Worm (Caenorhabditis elegans) whole organism, L4/young adult: ENCODE data around the gene C31G12.1.

Experiments used
- W03F9.2 ChIP-seq: fragments of 150-350 bp; optimal IDR thresholded peaks from 2 replicates; lab custom pipeline; 2014; ENCODE audit warnings: missing biosample characterization, missing genetic modification characterization
- dao-5 ChIP-seq: sonication (generic microtip); optimal IDR thresholded peaks from 2 replicates; lab custom pipeline; 2016; ENCODE audit warnings: missing genotype, missing genetic modification characterization, moderate library complexity, missing compliant biosample characterization
- him-1 ChIP-seq: sonication (generic microtip); optimal IDR thresholded peaks from 2 replicates; lab custom pipeline; 2016; ENCODE audit warnings: missing genotype, missing genetic modification reagents, missing genetic modification characterization, missing compliant biosample characterization

DNA sequence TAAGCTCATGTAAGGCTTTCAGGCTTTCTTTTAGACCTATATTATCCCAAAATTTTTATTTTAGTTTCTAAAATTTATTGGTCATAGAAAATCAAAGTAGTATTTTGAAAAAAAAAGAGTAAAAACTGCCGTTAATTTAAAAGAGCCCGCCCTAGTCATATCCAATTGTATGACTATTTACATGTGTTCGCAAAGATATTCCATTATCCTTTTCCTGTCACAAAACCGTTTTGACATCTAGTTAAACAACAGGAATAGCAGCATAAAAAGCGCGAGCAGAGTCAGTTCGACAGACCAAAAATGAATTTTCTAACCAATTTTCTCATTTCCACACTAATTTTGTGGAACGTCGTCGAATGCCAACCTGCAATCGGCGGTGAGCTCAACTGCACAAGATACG lies 15.2 kb downstream of the C31G12.1 start, which contains the start of gene F16H6.3:
- no peak for TF ChIP-seq W03F9.2 (tag; lab: Kevin White, UChicago)
- TF ChIP-seq him-1 (tag; lab: Kevin White, UChicago): no peak
- no peak for TF ChIP-seq dao-5 (tag; lab: Kevin White, UChicago)
